Fruit fly (Drosophila melanogaster): Measurements from ENCODE around the gene CG31815.

Gene CG31815

dm6 chr2L:16602305-16602704 is 3.3 kb upstream of the CG31815 start (continued):
- no peak for TF ChIP-seq unc-4 (GFP tag; IDR thresholded peaks at IDR 0.05; ENCODE audit: partially characterized antibody)
- no peak for TF ChIP-seq Dfd (GFP tag; optimal IDR thresholded peaks at IDR 0.05)
- no peak for TF ChIP-seq Dip2 (GFP tag; IDR thresholded peaks at IDR 0.05)
- no peak for TF ChIP-seq ken (GFP tag; IDR thresholded peaks at IDR 0.05)
- TF ChIP-seq CG10274 (GFP tag; optimal IDR thresholded peaks at IDR 0.05) = no peak
- TF ChIP-seq pho (GFP tag; optimal IDR thresholded peaks at IDR 0.05) = no peak
- TF ChIP-seq nau (GFP tag; optimal IDR thresholded peaks at IDR 0.05) = no peak
- TF ChIP-seq fd3F (GFP tag; optimal IDR thresholded peaks at IDR 0.05) = no peak
- TF ChIP-seq seq (GFP tag; IDR thresholded peaks at IDR 0.05) = no peak
- TF ChIP-seq CG7928 (GFP tag; optimal IDR thresholded peaks at IDR 0.05) = no peak
- no peak for TF ChIP-seq fru (optimal IDR thresholded peaks at IDR 0.05)
- 0 out of 2 replicates have a peak, but pooled peaks have one; percentile 53 for TF ChIP-seq chm (GFP tag; IDR thresholded peaks at IDR 0.05)
- TF ChIP-seq CG10462 (GFP tag; optimal IDR thresholded peaks at IDR 0.05) = no peak
- TF ChIP-seq Atf3 (GFP tag; optimal IDR thresholded peaks at IDR 0.05) = no peak
- TF ChIP-seq Bdp1 (GFP tag; optimal IDR thresholded peaks at IDR 0.05) = no peak
- no peak for TF ChIP-seq jumu (GFP tag; optimal IDR thresholded peaks at IDR 0.05)
- TF ChIP-seq CG17612 (GFP tag; IDR thresholded peaks at IDR 0.05) = no peak
- no peak for TF ChIP-seq CG8388 (GFP tag; optimal IDR thresholded peaks at IDR 0.05)
- TF ChIP-seq CG11504 (tag; optimal IDR thresholded peaks at IDR 0.05) = peak; percentile 11
- TF ChIP-seq CG31441 (GFP tag; IDR thresholded peaks at IDR 0.05) = peak; percentile 28; the same call in 1 of the 2 replicates
- no peak for TF ChIP-seq CrebB (tag; optimal IDR thresholded peaks at IDR 0.05)
- no peak for TF ChIP-seq CG4424 (GFP tag; optimal IDR thresholded peaks at IDR 0.05)
- TF ChIP-seq gsb-n (tag; optimal IDR thresholded peaks at IDR 0.05) = peak; percentile 2
- TF ChIP-seq ranshi (GFP tag; IDR thresholded peaks at IDR 0.05) = no peak
- no peak for TF ChIP-seq Ets65A (GFP tag)
- TF ChIP-seq Usf (GFP tag; optimal IDR thresholded peaks at IDR 0.05) = no peak
- 0 out of 2 replicates have a peak, but pooled peaks have one; percentile 5 for TF ChIP-seq danr (GFP tag; IDR thresholded peaks at IDR 0.05)
- TF ChIP-seq ro (GFP tag; IDR thresholded peaks at IDR 0.05) = no peak
- peak; percentile 34; the same call in 1 of the 2 replicates for TF ChIP-seq Xrp1 (GFP tag; IDR thresholded peaks at IDR 0.05)
- TF ChIP-seq CG3407 (GFP tag; optimal IDR thresholded peaks at IDR 0.05) = no peak
- no peak for TF ChIP-seq CG31224 (GFP tag; IDR thresholded peaks at IDR 0.05)
- no peak for TF ChIP-seq CG8924 (tag; optimal IDR thresholded peaks at IDR 0.05)
- TF ChIP-seq CG12155 (GFP tag; optimal IDR thresholded peaks at IDR 0.05) = no peak
- TF ChIP-seq kay (GFP tag; optimal IDR thresholded peaks at IDR 0.05) = no peak
- no peak for TF ChIP-seq CG5953 (GFP tag; IDR thresholded peaks at IDR 0.05)
- no peak for TF ChIP-seq H2.0 (GFP tag; IDR thresholded peaks at IDR 0.05)
- TF ChIP-seq usp (GFP tag; optimal IDR thresholded peaks at IDR 0.05) = no peak
- TF ChIP-seq klu (GFP tag; IDR thresholded peaks at IDR 0.05) = no peak
- no peak for TF ChIP-seq Neu2 (GFP tag; optimal IDR thresholded peaks at IDR 0.05; ENCODE audit: borderline replicate concordance)
- TF ChIP-seq CG32767 (GFP tag; IDR thresholded peaks at IDR 0.05) = no peak
- no peak for TF ChIP-seq Dip3 (GFP tag; optimal IDR thresholded peaks at IDR 0.05)
- TF ChIP-seq Hmr (GFP tag; optimal IDR thresholded peaks at IDR 0.05) = no peak
- TF ChIP-seq dati (GFP tag; IDR thresholded peaks at IDR 0.05) = no peak
- TF ChIP-seq sob (GFP tag; IDR thresholded peaks at IDR 0.05) = no peak
- no peak for TF ChIP-seq CG13624 (GFP tag; optimal IDR thresholded peaks at IDR 0.05)
- TF ChIP-seq Xbp1 (GFP tag; optimal IDR thresholded peaks at IDR 0.05) = no peak
- peak; percentile 2 for TF ChIP-seq sd (tag; optimal IDR thresholded peaks at IDR 0.05)
- TF ChIP-seq CG7357 (GFP tag; IDR thresholded peaks at IDR 0.05) = no peak
- TF ChIP-seq disco-r (GFP tag; optimal IDR thresholded peaks at IDR 0.05) = no peak
- TF ChIP-seq CG12769 (tag; optimal IDR thresholded peaks at IDR 0.05) = no peak
- peak; percentile 24 for TF ChIP-seq CG7556 (GFP tag; optimal IDR thresholded peaks at IDR 0.05)
- no peak for TF ChIP-seq CG1832 (GFP tag; optimal IDR thresholded peaks at IDR 0.05)
- TF ChIP-seq H15 (GFP tag; IDR thresholded peaks at IDR 0.05) = no peak
- no peak for TF ChIP-seq fu2 (GFP tag; optimal IDR thresholded peaks at IDR 0.05)
